Worm (Caenorhabditis elegans): ENCODE data around the gene pdtf-1.

pdtf-1 gene

DNA sequence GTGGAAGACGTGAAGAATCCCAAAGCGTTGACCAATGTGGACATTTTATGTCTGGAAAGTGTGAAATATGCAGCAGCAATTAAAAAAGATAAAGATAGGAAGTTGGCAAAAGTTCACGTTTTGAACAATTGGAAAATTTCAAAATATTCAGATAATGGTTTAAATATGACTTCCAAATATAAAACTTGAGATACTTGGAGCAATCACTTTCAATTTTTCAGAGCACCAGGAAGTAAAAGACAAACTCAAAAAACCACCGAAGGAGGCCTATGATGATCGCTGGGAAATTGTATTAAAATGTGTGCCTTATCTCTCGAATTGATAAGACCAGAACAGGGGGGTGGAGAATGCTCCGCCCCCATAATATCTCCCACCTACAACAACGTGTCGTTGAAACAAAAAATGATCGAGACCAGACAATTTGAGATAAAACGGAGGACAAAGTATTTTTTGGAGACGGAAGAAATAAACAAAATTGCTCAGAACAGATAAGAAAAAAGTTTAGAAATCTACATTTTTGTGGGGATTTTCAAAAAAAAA lies 18.9 kb downstream of the pdtf-1 start, which contains the start of gene eppl-1:
Gene eppl-1, minus strand, starts transcription at position 51 of the 540 bp plus-strand sequence.
- TF ChIP-seq pqm-1 (tag; optimal IDR thresholded peaks at IDR 0.05) = peak; percentile 58
- TF ChIP-seq mxl-3 (GFP tag; optimal IDR thresholded peaks at IDR 0.05) = peak; percentile 64
- TF ChIP-seq hlh-11 (tag; optimal IDR thresholded peaks at IDR 0.05) = peak; percentile 55
- no peak for TF ChIP-seq unc-130 (GFP tag; optimal IDR thresholded peaks at IDR 0.05)
- peak; percentile 68 for TF ChIP-seq dmd-6 (GFP tag; IDR thresholded peaks at IDR 0.05)
- no peak for TF ChIP-seq F49E8.2 (tag; optimal IDR thresholded peaks at IDR 0.05; ENCODE audit: borderline replicate concordance)
- TF ChIP-seq aha-1 (tag) = peak; percentile 49
- peak; percentile 38 for TF ChIP-seq dve-1 (tag; optimal IDR thresholded peaks at IDR 0.05; ENCODE audit: insufficient read depth)

ce11 chrIV:8453178-8453577 lies 20.3 kb downstream of the pdtf-1 start:
- TF ChIP-seq dmd-6 (GFP tag; IDR thresholded peaks at IDR 0.05) (peak; percentile 94), lim-7 (GFP tag; IDR thresholded peaks at IDR 0.05) (peak; percentile 9; the same call in 1 of the 2 replicates), lsy-2 (tag; optimal IDR thresholded peaks at IDR 0.05) (peak in 1 of 2 experiments; percentile 26), hlh-30 (tag; optimal IDR thresholded peaks at IDR 0.05; ENCODE audit: insufficient read depth) (peak; percentile 42), php-3 (GFP tag; IDR thresholded peaks at IDR 0.05) (peak; percentile 74), F26F4.8 (GFP tag; conservative IDR thresholded peaks at IDR 0.05) (no peak), tra-1 (GFP tag; IDR thresholded peaks at IDR 0.05) (0 out of 2 replicates have a peak, but pooled peaks have one; percentile 41), mep-1 (tag; optimal IDR thresholded peaks at IDR 0.05) (peak; percentile 15), mdl-1 (tag; optimal IDR thresholded peaks at IDR 0.05) (peak in 1 of 2 experiments; percentile 37), dve-1 (tag; optimal IDR thresholded peaks at IDR 0.05; ENCODE audit: insufficient read depth) (peak; percentile 88), hlh-11 (tag; optimal IDR thresholded peaks at IDR 0.05) (peak; percentile 80), lin-1 (GFP tag; IDR thresholded peaks at IDR 0.05) (no peak), lir-3 (tag; optimal IDR thresholded peaks at IDR 0.05) (no peak), mxl-3 (GFP tag; optimal IDR thresholded peaks at IDR 0.05) (peak; percentile 8), aha-1 (tag) (peak; percentile 74), Y105C5A.15 (GFP tag; IDR thresholded peaks at IDR 0.05) (no peak), hmg-1.1 (GFP tag; IDR thresholded peaks at IDR 0.05) (no peak), ztf-7 (tag; optimal IDR thresholded peaks at IDR 0.05) (peak; percentile 47), snpc-4 (tag; optimal IDR thresholded peaks at IDR 0.05) (no peak), daf-16 (GFP tag; optimal IDR thresholded peaks at IDR 0.05) (no peak), daf-16 (tag; optimal IDR thresholded peaks at IDR 0.05) (peak; percentile 53), hif-1 (tag; optimal IDR thresholded peaks at IDR 0.05) (peak in 1 of 2 experiments; percentile 81), daf-19 (GFP tag; conservative IDR thresholded peaks at IDR 0.05) (no peak), nhr-76 (tag; optimal IDR thresholded peaks at IDR 0.05) (no peak), arid-1 (GFP tag; conservative IDR thresholded peaks at IDR 0.05) (no peak), attf-4 (tag; optimal IDR thresholded peaks at IDR 0.05) (no peak), nhr-28 (tag; optimal IDR thresholded peaks at IDR 0.05) (peak; percentile 54), unc-62 (GFP tag; optimal IDR thresholded peaks at IDR 0.05 in 1 of 2) (peak in 1 of 2 experiments; percentile 48), unc-62 (tag; optimal IDR thresholded peaks at IDR 0.05) (no peak), nhr-48 (tag; optimal IDR thresholded peaks at IDR 0.05) (peak; percentile 12), pqm-1 (tag; optimal IDR thresholded peaks at IDR 0.05) (peak; percentile 66)

DNA sequence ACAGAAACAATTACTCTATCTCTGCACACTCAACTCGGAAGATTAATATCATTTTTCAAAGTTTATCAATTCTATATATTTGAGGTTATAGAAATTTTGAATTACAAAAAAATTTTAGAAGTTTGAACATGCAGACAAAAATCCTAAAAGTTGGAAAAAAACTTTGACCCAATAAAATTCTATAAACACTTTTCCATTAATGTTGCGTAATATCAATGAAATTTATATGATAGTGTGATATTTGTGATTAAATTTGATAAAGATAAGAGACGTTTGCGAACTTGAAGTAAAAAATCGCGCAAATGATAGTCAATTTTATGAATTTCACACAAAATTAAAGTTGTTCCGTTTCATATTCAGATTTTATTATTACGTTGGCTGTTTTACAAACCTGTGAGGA lies 21.2 kb downstream of the pdtf-1 start:
- no peak for TF ChIP-seq arid-1 (GFP tag; conservative IDR thresholded peaks at IDR 0.05)
- TF ChIP-seq php-3 (GFP tag; IDR thresholded peaks at IDR 0.05) = peak; percentile 53
- no peak for TF ChIP-seq zfp-3 (GFP tag; conservative IDR thresholded peaks at IDR 0.05)
- peak; percentile 32 for TF ChIP-seq aha-1 (tag)
- no peak for TF ChIP-seq daf-16 (GFP tag; optimal IDR thresholded peaks at IDR 0.05)
- TF ChIP-seq daf-16 (tag; optimal IDR thresholded peaks at IDR 0.05) = peak; percentile 33
- peak; percentile 31 for TF ChIP-seq pqm-1 (tag; optimal IDR thresholded peaks at IDR 0.05)

ce11 chrIV:8456899-8457298 lies 24.1 kb downstream of the pdtf-1 start, which contains the start of gene syx-4:
Gene syx-4 (plus strand): TSS chrIV:8457280.
- TF ChIP-seq F10B5.3 (tag; optimal IDR thresholded peaks at IDR 0.05) (no peak), Y48G9A.11 (GFP tag; IDR thresholded peaks at IDR 0.05) (peak; percentile 97)

Data from whole organism, L4 larva.